Worm (Caenorhabditis elegans) whole organism, L1 larva: ENCODE measurements around the gene C39F7.1.
A peak's percentile ranks its signal among the peaks of the same experiment; 100 is the strongest.

Experiments used
- C04F5.9 ChIP-seq: sonication (generic microtip); optimal IDR thresholded peaks from 2 replicates; lab custom pipeline; 2016; ENCODE audit warnings: missing genetic modification characterization, missing compliant biosample characterization
- aha-1 ChIP-seq: fragments of 150-350 bp; optimal IDR thresholded peaks from 2 replicates; lab custom pipeline; 2014; ENCODE audit warnings: missing biosample characterization, missing genetic modification characterization
- ama-1 ChIP-seq: fragments of 150-350 bp; optimal IDR thresholded peaks from 2 replicates; lab custom pipeline; 2014
- ceh-90 ChIP-seq: sonication (generic microtip); optimal IDR thresholded peaks from 2 replicates; lab custom pipeline; 2016; ENCODE audit warnings: missing genetic modification characterization, missing compliant biosample characterization
- efl-1 ChIP-seq, 4 experiments: fragments of 150-350 bp; optimal IDR thresholded peaks in 3 of 4; peaks in 1 of 4; 1 replicate in 1 of 4; 2 replicates in 3 of 4; lab custom pipeline; 2014; ENCODE audit warnings: missing biosample characterization in 2 of 4, missing genetic modification characterization in 2 of 4, missing genetic modification reagents in 2 of 4
- efl-3 ChIP-seq: fragments of 200-800 bp; sonication (Bioruptor generic); optimal IDR thresholded peaks from 2 replicates; lab custom pipeline; 2018; ENCODE audit warnings: mild to moderate bottlenecking, missing genetic modification characterization, missing compliant biosample characterization
- egl-27 ChIP-seq, 2 experiments: fragments of 150-350 bp in 1 of 2; sonication (generic microtip); optimal IDR thresholded peaks; 3 replicates each; lab custom pipeline; 2017 to 2018; ENCODE audit warnings: missing biosample characterization in 2 of 2, missing genetic modification characterization in 2 of 2, missing genetic modification reagents in 2 of 2
- elt-3 ChIP-seq, 6 experiments: fragments of 150-350 bp in 1 of 6; sonication (generic microtip); optimal IDR thresholded peaks; 2 replicates each; lab custom pipeline; 2017 to 2018; ENCODE audit warnings: missing biosample characterization in 6 of 6, missing genetic modification characterization in 6 of 6, inconsistent platforms in 1 of 6
- fkh-10 ChIP-seq: sonication (generic microtip); optimal IDR thresholded peaks from 2 replicates; lab custom pipeline; 2017; ENCODE audit warnings: missing biosample characterization, missing genetic modification reagents, missing genetic modification characterization
- hlh-4 ChIP-seq: sonication (generic microtip); optimal IDR thresholded peaks from 2 replicates; lab custom pipeline; 2016; ENCODE audit warnings: mild to moderate bottlenecking, missing genetic modification characterization, missing compliant biosample characterization
- lin-14 ChIP-seq: fragments of 200-800 bp; sonication (Bioruptor generic); optimal IDR thresholded peaks from 2 replicates; lab custom pipeline; 2018; ENCODE audit warnings: mild to moderate bottlenecking, missing genetic modification characterization, moderate library complexity, missing compliant biosample characterization
- lir-3 ChIP-seq: sonication (generic microtip); optimal IDR thresholded peaks from 2 replicates; lab custom pipeline; 2016; ENCODE audit warnings: mild to moderate bottlenecking, missing genetic modification characterization, moderate library complexity, missing compliant biosample characterization; ENCODE audit not compliant: poor library complexity
- lsy-2 ChIP-seq, 2 experiments: fragments of 150-350 bp; optimal IDR thresholded peaks; 2 replicates each; lab custom pipeline; 2014; ENCODE audit warnings: missing biosample characterization in 2 of 2, missing genetic modification characterization in 2 of 2
- mdl-1 ChIP-seq, 2 experiments: fragments of 150-350 bp; optimal IDR thresholded peaks; 2 replicates each; lab custom pipeline; 2014 to 2017; ENCODE audit warnings: missing biosample characterization in 2 of 2, missing genetic modification characterization in 2 of 2, inconsistent platforms in 1 of 2
- mef-2 ChIP-seq: fragments of 150-350 bp; optimal IDR thresholded peaks from 2 replicates; lab custom pipeline; 2014; ENCODE audit warnings: missing biosample characterization, missing genetic modification characterization
- nhr-19 ChIP-seq: fragments of 200-800 bp; sonication (Bioruptor generic); conservative IDR thresholded peaks from 2 replicates; pipeline ENCODE4 v1.3.6; 2022; ENCODE audit warnings: missing genetic modification characterization, missing compliant biosample characterization
- nhr-71 ChIP-seq: sonication (generic microtip); optimal IDR thresholded peaks from 2 replicates; lab custom pipeline; 2016; ENCODE audit warnings: mild to moderate bottlenecking, missing genetic modification characterization, moderate library complexity, missing compliant biosample characterization
- nhr-77 ChIP-seq: fragments of 150-350 bp; optimal IDR thresholded peaks from 2 replicates; lab custom pipeline; 2014; ENCODE audit warnings: missing biosample characterization, missing genetic modification characterization
- nhr-85 ChIP-seq: sonication (generic microtip); peaks from one replicate; lab custom pipeline; 2016; ENCODE audit warnings: missing genetic modification characterization, inconsistent platforms, missing compliant biosample characterization
- pag-3 ChIP-seq: sonication (generic microtip); optimal IDR thresholded peaks from 2 replicates; lab custom pipeline; 2017; ENCODE audit warnings: missing genetic modification characterization, mild to moderate bottlenecking, missing compliant biosample characterization, antibody characterized with exemption, borderline replicate concordance; ENCODE audit not compliant: insufficient read depth
- rnt-1 ChIP-seq: sonication (generic microtip); optimal IDR thresholded peaks from 2 replicates; lab custom pipeline; 2016; ENCODE audit warnings: mild to moderate bottlenecking, missing genetic modification characterization, moderate library complexity, missing compliant biosample characterization
- swsn-7 ChIP-seq: sonication (generic microtip); optimal IDR thresholded peaks from 2 replicates; lab custom pipeline; 2016; ENCODE audit warnings: missing genetic modification characterization, missing compliant biosample characterization
- unc-130 ChIP-seq: fragments of 150-350 bp; optimal IDR thresholded peaks from 2 replicates; lab custom pipeline; 2017; ENCODE audit warnings: missing biosample characterization, missing genetic modification characterization, inconsistent platforms
- unc-62 ChIP-seq: fragments of 150-350 bp; optimal IDR thresholded peaks from 2 replicates; lab custom pipeline; 2014; ENCODE audit warnings: missing biosample characterization, missing genetic modification reagents, missing genetic modification characterization
- zag-1 ChIP-seq: fragments of 150-350 bp; optimal IDR thresholded peaks from 2 replicates; lab custom pipeline; 2014; ENCODE audit warnings: missing biosample characterization, missing genetic modification characterization

Gene C39F7.1

ce11 chrV:1227756-1228665 lies 32.1 kb upstream of the C39F7.1 start:
- TF ChIP-seq lin-14 (GFP tag; lab: Kevin White, UChicago), result peak; percentile 10
- TF ChIP-seq efl-1 (optimal IDR thresholded peaks at IDR 0.05; lab: Kevin White, UChicago), result no peak
- peak in 1 of 2 experiments; percentile 36 for TF ChIP-seq efl-1 (GFP tag; optimal IDR thresholded peaks at IDR 0.05 in 1 of 2; lab: Kevin White, UChicago)
- peak; percentile 36 for TF ChIP-seq fkh-10 (GFP tag; lab: Kevin White, UChicago)
- TF ChIP-seq rnt-1 (tag; lab: Kevin White, UChicago), result no peak

- TF ChIP-seq mdl-1 (tag; optimal IDR thresholded peaks at IDR 0.05; lab: Kevin White, UChicago), result peak in 1 of 2 experiments; percentile 27
- TF ChIP-seq pag-3 (tag; lab: Kevin White, UChicago), result no peak
- TF ChIP-seq unc-130 (tag; lab: Kevin White, UChicago), result peak; percentile 36
- TF ChIP-seq nhr-71 (tag; lab: Kevin White, UChicago), result peak; percentile 53
- TF ChIP-seq rnt-1 (tag; lab: Kevin White, UChicago), result peak; percentile 71
- TF ChIP-seq unc-62 (GFP tag; lab: Kevin White, UChicago), result no peak
- TF ChIP-seq lsy-2 (tag; optimal IDR thresholded peaks at IDR 0.05; lab: Kevin White, UChicago), result peak in 1 of 2 experiments; percentile 36
- no peak for TF ChIP-seq lir-3 (tag; lab: Kevin White, UChicago)
- no peak for TF ChIP-seq mef-2 (tag; lab: Kevin White, UChicago)
- TF ChIP-seq lin-14 (GFP tag; lab: Kevin White, UChicago), result peak; percentile 88
- TF ChIP-seq nhr-19 (GFP tag; lab: Robert Waterston, UW), result peak; percentile 20; the same call in 1 of the 2 replicates
- no peak for TF ChIP-seq efl-1 (optimal IDR thresholded peaks at IDR 0.05; lab: Kevin White, UChicago)
- peak in 1 of 2 experiments; percentile 42 for TF ChIP-seq efl-1 (GFP tag; optimal IDR thresholded peaks at IDR 0.05 in 1 of 2; lab: Kevin White, UChicago)
Measured at ce11 chrV:1228884-1229662, 31.1 kb upstream of the C39F7.1 start.

- TF ChIP-seq elt-3 (tag; optimal IDR thresholded peaks at IDR 0.05; lab: Kevin White, UChicago) (no peak), hlh-4 (tag; lab: Kevin White, UChicago) (no peak), aha-1 (tag; lab: Kevin White, UChicago) (no peak), nhr-71 (tag; lab: Kevin White, UChicago) (no peak), efl-3 (GFP tag; lab: Kevin White, UChicago) (no peak), swsn-7 (tag; lab: Kevin White, UChicago) (no peak)
Measured at ce11 chrV:1230540-1230939, 29.6 kb upstream of the C39F7.1 start.

- no peak for TF ChIP-seq lir-3 (tag; lab: Kevin White, UChicago)
- peak; percentile 29 for TF ChIP-seq nhr-85 (tag; lab: Kevin White, UChicago)
Measured at ce11 chrV:1232574-1232973, 27.6 kb upstream of the C39F7.1 start.

- TF ChIP-seq nhr-77 (no peak), ceh-90 (tag; lab: Kevin White, UChicago) (no peak), egl-27 (tag; optimal IDR thresholded peaks at IDR 0.05; lab: Kevin White, UChicago) (no peak), nhr-85 (tag; lab: Kevin White, UChicago) (peak; percentile 11), C04F5.9 (tag; lab: Kevin White, UChicago) (no peak), zag-1 (tag; lab: Kevin White, UChicago) (no peak), ama-1 (lab: Kevin White, UChicago) (no peak)
Measured at ce11 chrV:1235355-1235754, 24.8 kb upstream of the C39F7.1 start, which contains the start of gene madd-2. madd-2 (minus strand) TSS chrV:1235455.
